Worm (Caenorhabditis elegans) whole organism, late embryonic: ENCODE data around the gene hpo-36.

Experiments used
- ama-1 ChIP-seq: fragments of 150-350 bp; optimal IDR thresholded peaks from 2 replicates; lab custom pipeline; 2014
- ceh-34 ChIP-seq: sonication (generic microtip); optimal IDR thresholded peaks from 2 replicates; lab custom pipeline; 2016; ENCODE audit warnings: mild to moderate bottlenecking, missing genetic modification characterization, missing compliant biosample characterization
- dmd-4 ChIP-seq: sonication (generic microtip); optimal IDR thresholded peaks from 2 replicates; lab custom pipeline; 2016; ENCODE audit warnings: borderline replicate concordance, missing genetic modification characterization, missing compliant biosample characterization
- hlh-15 ChIP-seq: sonication (generic microtip); optimal IDR thresholded peaks from 2 replicates; lab custom pipeline; 2016; ENCODE audit warnings: missing genetic modification characterization, missing compliant biosample characterization
- hlh-6 ChIP-seq: sonication (generic microtip); optimal IDR thresholded peaks from 2 replicates; lab custom pipeline; 2016; ENCODE audit warnings: missing genotype, missing genetic modification characterization, missing compliant biosample characterization
- pha-4 ChIP-seq: fragments of 150-350 bp; optimal IDR thresholded peaks from 2 replicates; lab custom pipeline; 2018; ENCODE audit warnings: missing biosample characterization, missing genetic modification reagents, missing genetic modification characterization

- TF ChIP-seq hlh-6 (tag; lab: Kevin White, UChicago) (no peak), dmd-4 (tag; lab: Kevin White, UChicago) (no peak), pha-4 (tag; lab: Kevin White, UChicago) (no peak), ama-1 (lab: Kevin White, UChicago) (no peak), hlh-15 (no peak), ceh-34 (tag; lab: Kevin White, UChicago) (no peak)
These were observed 26.2 kb downstream of the hpo-36 start for ce11 chrV:3712955-3713354.
